Worm (Caenorhabditis elegans) whole organism, L1 larva: Measurements from ENCODE around the gene Y38E10A.28.

Experiments used
- C04F5.9 ChIP-seq: sonication (generic microtip); optimal IDR thresholded peaks from 2 replicates; lab custom pipeline; 2016; ENCODE audit warnings: missing genetic modification characterization, missing compliant biosample characterization
- aha-1 ChIP-seq: fragments of 150-350 bp; optimal IDR thresholded peaks from 2 replicates; lab custom pipeline; 2014; ENCODE audit warnings: missing biosample characterization, missing genetic modification characterization
- ceh-63 ChIP-seq: fragments of 200-800 bp; sonication (Bioruptor generic); optimal IDR thresholded peaks from 2 replicates; lab custom pipeline; 2018; ENCODE audit warnings: mild to moderate bottlenecking, missing genetic modification characterization, missing compliant biosample characterization
- ceh-90 ChIP-seq: sonication (generic microtip); optimal IDR thresholded peaks from 2 replicates; lab custom pipeline; 2016; ENCODE audit warnings: missing genetic modification characterization, missing compliant biosample characterization
- ces-1 ChIP-seq: fragments of 150-350 bp; optimal IDR thresholded peaks from 2 replicates; lab custom pipeline; 2014; ENCODE audit warnings: missing biosample characterization, missing genetic modification reagents, missing genetic modification characterization
- dpl-1 ChIP-seq, 3 experiments: fragments of 150-350 bp in 2 of 3; sonication (generic microtip) in 1 of 3; optimal IDR thresholded peaks; 2 replicates each; lab custom pipeline; 2014 to 2017; ENCODE audit warnings: missing biosample characterization in 3 of 3, missing genetic modification characterization in 3 of 3, missing genetic modification reagents in 3 of 3
- dsc-1 ChIP-seq: sonication (generic microtip); optimal IDR thresholded peaks from 2 replicates; lab custom pipeline; 2016; ENCODE audit warnings: mild to moderate bottlenecking, missing genetic modification characterization, missing compliant biosample characterization
- efl-1 ChIP-seq, 4 experiments: fragments of 150-350 bp; optimal IDR thresholded peaks in 3 of 4; peaks in 1 of 4; 1 replicate in 1 of 4; 2 replicates in 3 of 4; lab custom pipeline; 2014; ENCODE audit warnings: missing biosample characterization in 2 of 4, missing genetic modification characterization in 2 of 4, missing genetic modification reagents in 2 of 4
- egl-27 ChIP-seq, 2 experiments: fragments of 150-350 bp in 1 of 2; sonication (generic microtip); optimal IDR thresholded peaks; 3 replicates each; lab custom pipeline; 2017 to 2018; ENCODE audit warnings: missing biosample characterization in 2 of 2, missing genetic modification characterization in 2 of 2, missing genetic modification reagents in 2 of 2
- elt-3 ChIP-seq, 6 experiments: fragments of 150-350 bp in 1 of 6; sonication (generic microtip); optimal IDR thresholded peaks; 2 replicates each; lab custom pipeline; 2017 to 2018; ENCODE audit warnings: missing biosample characterization in 6 of 6, missing genetic modification characterization in 6 of 6, inconsistent platforms in 1 of 6
- ets-5 ChIP-seq: fragments of 200-800 bp; sonication (Bioruptor generic); IDR thresholded peaks from 2 replicates; pipeline ENCODE4 v1.3.6; 2022; ENCODE audit warnings: missing genetic modification characterization, missing compliant biosample characterization
- fkh-4 ChIP-seq: sonication (generic microtip); optimal IDR thresholded peaks from 2 replicates; lab custom pipeline; 2016; ENCODE audit warnings: missing compliant biosample characterization, missing genetic modification characterization, borderline replicate concordance
- fkh-8 ChIP-seq: sonication (generic microtip); optimal IDR thresholded peaks from 2 replicates; lab custom pipeline; 2016; ENCODE audit warnings: mild to moderate bottlenecking, missing genetic modification characterization, missing compliant biosample characterization
- fos-1 ChIP-seq: fragments of 150-350 bp; optimal IDR thresholded peaks from 2 replicates; lab custom pipeline; 2014; ENCODE audit warnings: missing biosample characterization, missing genetic modification characterization
- hlh-4 ChIP-seq: sonication (generic microtip); optimal IDR thresholded peaks from 2 replicates; lab custom pipeline; 2016; ENCODE audit warnings: mild to moderate bottlenecking, missing genetic modification characterization, missing compliant biosample characterization
- irx-1 ChIP-seq: sonication (generic microtip); optimal IDR thresholded peaks from 2 replicates; lab custom pipeline; 2016; ENCODE audit warnings: missing genetic modification characterization, missing compliant biosample characterization
- isw-1 ChIP-seq: fragments of 200-800 bp; sonication (Bioruptor generic); IDR thresholded peaks from 2 replicates; pipeline ENCODE4 v1.3.6; 2022; ENCODE audit warnings: missing genetic modification characterization, missing compliant biosample characterization
- lin-13 ChIP-seq: fragments of 150-350 bp; optimal IDR thresholded peaks from 2 replicates; lab custom pipeline; 2014; ENCODE audit warnings: missing biosample characterization, missing genetic modification reagents, missing genetic modification characterization
- lin-14 ChIP-seq: fragments of 200-800 bp; sonication (Bioruptor generic); optimal IDR thresholded peaks from 2 replicates; lab custom pipeline; 2018; ENCODE audit warnings: mild to moderate bottlenecking, missing genetic modification characterization, moderate library complexity, missing compliant biosample characterization
- lin-35 ChIP-seq, 2 experiments: fragments of 150-350 bp; optimal IDR thresholded peaks; 2 replicates each; lab custom pipeline; 2014; ENCODE audit warnings: missing biosample characterization in 2 of 2, missing genetic modification characterization in 2 of 2, missing genetic modification reagents in 2 of 2
- lsy-2 ChIP-seq, 2 experiments: fragments of 150-350 bp; optimal IDR thresholded peaks; 2 replicates each; lab custom pipeline; 2014; ENCODE audit warnings: missing biosample characterization in 2 of 2, missing genetic modification characterization in 2 of 2
- mab-9 ChIP-seq: fragments of 200-800 bp; sonication (Bioruptor generic); IDR thresholded peaks from 2 replicates; pipeline ENCODE4 v1.3.6; 2022; ENCODE audit warnings: missing genetic modification reagents, missing genetic modification characterization, missing compliant biosample characterization
- mdl-1 ChIP-seq, 2 experiments: fragments of 150-350 bp; optimal IDR thresholded peaks; 2 replicates each; lab custom pipeline; 2014 to 2017; ENCODE audit warnings: missing biosample characterization in 2 of 2, missing genetic modification characterization in 2 of 2, inconsistent platforms in 1 of 2
- mep-1 ChIP-seq: fragments of 150-350 bp; optimal IDR thresholded peaks from 2 replicates; lab custom pipeline; 2014; ENCODE audit warnings: missing biosample characterization, missing genetic modification characterization
- nhr-19 ChIP-seq: fragments of 200-800 bp; sonication (Bioruptor generic); conservative IDR thresholded peaks from 2 replicates; pipeline ENCODE4 v1.3.6; 2022; ENCODE audit warnings: missing genetic modification characterization, missing compliant biosample characterization
- nhr-20 ChIP-seq: sonication (generic microtip); optimal IDR thresholded peaks from 2 replicates; lab custom pipeline; 2016; ENCODE audit warnings: mild to moderate bottlenecking, missing genetic modification characterization, missing compliant biosample characterization
- nhr-28 ChIP-seq: fragments of 150-350 bp; optimal IDR thresholded peaks from 2 replicates; lab custom pipeline; 2014; ENCODE audit warnings: missing biosample characterization, missing genetic modification characterization
- nhr-47 ChIP-seq: sonication (generic microtip); optimal IDR thresholded peaks from 2 replicates; lab custom pipeline; 2016; ENCODE audit warnings: mild to moderate bottlenecking, missing genetic modification characterization, moderate library complexity, missing compliant biosample characterization
- nhr-71 ChIP-seq: sonication (generic microtip); optimal IDR thresholded peaks from 2 replicates; lab custom pipeline; 2016; ENCODE audit warnings: mild to moderate bottlenecking, missing genetic modification characterization, moderate library complexity, missing compliant biosample characterization
- nhr-84 ChIP-seq: sonication (generic microtip); optimal IDR thresholded peaks from 2 replicates; lab custom pipeline; 2017; ENCODE audit warnings: missing biosample characterization, missing genetic modification characterization
- nhr-90 ChIP-seq: sonication (generic microtip); optimal IDR thresholded peaks from 2 replicates; lab custom pipeline; 2016; ENCODE audit warnings: mild to moderate bottlenecking, missing genetic modification characterization, missing compliant biosample characterization; ENCODE audit not compliant: poor library complexity
- pqm-1 ChIP-seq: sonication (generic microtip); optimal IDR thresholded peaks from 3 replicates; lab custom pipeline; 2017; ENCODE audit warnings: missing biosample characterization, missing genetic modification characterization
- rnt-1 ChIP-seq: sonication (generic microtip); optimal IDR thresholded peaks from 2 replicates; lab custom pipeline; 2016; ENCODE audit warnings: mild to moderate bottlenecking, missing genetic modification characterization, moderate library complexity, missing compliant biosample characterization
- skn-1 ChIP-seq: fragments of 150-350 bp; optimal IDR thresholded peaks from 2 replicates; lab custom pipeline; 2014; ENCODE audit warnings: missing biosample characterization, missing genetic modification characterization
- snu-23 ChIP-seq: sonication (generic microtip); optimal IDR thresholded peaks from 2 replicates; lab custom pipeline; 2016; ENCODE audit warnings: missing genetic modification characterization, missing compliant biosample characterization
- sox-4 ChIP-seq: sonication (generic microtip); optimal IDR thresholded peaks from 2 replicates; lab custom pipeline; 2016; ENCODE audit warnings: missing genetic modification characterization, missing compliant biosample characterization
- swsn-7 ChIP-seq: sonication (generic microtip); optimal IDR thresholded peaks from 2 replicates; lab custom pipeline; 2016; ENCODE audit warnings: missing genetic modification characterization, missing compliant biosample characterization
- tlp-1 ChIP-seq: fragments of 150-350 bp; optimal IDR thresholded peaks from 2 replicates; lab custom pipeline; 2014; ENCODE audit warnings: missing biosample characterization, missing genetic modification characterization
- unc-130 ChIP-seq: fragments of 150-350 bp; optimal IDR thresholded peaks from 2 replicates; lab custom pipeline; 2017; ENCODE audit warnings: missing biosample characterization, missing genetic modification characterization, inconsistent platforms
- unc-30 ChIP-seq: sonication (generic microtip); optimal IDR thresholded peaks from 2 replicates; lab custom pipeline; 2017; ENCODE audit warnings: missing biosample characterization, missing genetic modification characterization
- unc-98 ChIP-seq: fragments of 200-800 bp; sonication (Bioruptor generic); IDR thresholded peaks from 2 replicates; pipeline ENCODE4 v1.3.6; 2022; ENCODE audit warnings: missing genetic modification characterization, missing compliant biosample characterization
- xbp-1 ChIP-seq: sonication (generic microtip); optimal IDR thresholded peaks from 2 replicates; lab custom pipeline; 2016; ENCODE audit warnings: missing genetic modification characterization, missing compliant biosample characterization
- zip-4 ChIP-seq: fragments of 200-800 bp; sonication (Bioruptor generic); optimal IDR thresholded peaks from 2 replicates; lab custom pipeline; 2018; ENCODE audit warnings: mild to moderate bottlenecking, missing genetic modification characterization, moderate library complexity, missing compliant biosample characterization
- ztf-4 ChIP-seq: fragments of 150-350 bp; optimal IDR thresholded peaks from 2 replicates; lab custom pipeline; 2014; ENCODE audit warnings: missing biosample characterization, missing genetic modification characterization

Gene Y38E10A.28

DNA sequence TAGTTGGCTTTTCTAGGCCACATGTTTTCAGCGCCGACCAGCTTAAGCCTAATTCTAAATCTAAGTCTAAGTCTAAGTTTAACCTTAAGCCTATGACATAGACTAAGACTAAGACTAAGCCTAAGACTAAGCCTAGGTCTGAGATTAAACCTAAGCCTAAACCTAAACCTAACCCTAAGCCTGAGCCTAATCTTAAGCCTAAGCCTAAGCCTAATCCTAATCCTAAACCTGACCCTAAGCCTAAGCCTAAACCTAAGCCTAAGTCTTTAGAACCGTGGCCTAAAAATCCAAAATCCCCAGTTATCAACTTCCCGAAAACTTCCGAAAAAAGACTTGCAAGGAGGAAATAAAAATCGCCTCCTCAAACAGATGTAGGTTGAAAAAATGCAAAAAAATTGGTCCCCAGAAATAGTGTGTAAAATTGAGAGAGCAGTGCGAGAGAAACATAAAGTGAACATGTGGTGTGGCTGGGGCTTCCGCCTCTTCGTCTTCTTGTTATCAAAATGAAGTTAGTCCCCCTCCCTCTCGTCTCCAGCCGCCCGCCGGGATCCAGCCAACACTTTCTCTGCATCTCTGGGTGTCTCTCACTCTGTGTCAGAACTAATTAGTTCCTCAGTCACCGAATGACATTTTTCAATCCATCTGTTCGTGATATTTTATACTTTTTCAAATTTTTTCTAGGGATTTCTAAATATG, 30.3 kb downstream of the Y38E10A.28 start:
- TF ChIP-seq nhr-71 (tag; lab: Kevin White, UChicago) (peak; percentile 76), nhr-28 (tag; lab: Kevin White, UChicago) (no peak), lin-13 (no peak), lsy-2 (tag; optimal IDR thresholded peaks at IDR 0.05; lab: Kevin White, UChicago) (peak; percentile 31 to 46), sox-4 (tag; lab: Kevin White, UChicago) (no peak), ets-5 (GFP tag; lab: Robert Waterston, UW) (no peak), dpl-1 (GFP tag; optimal IDR thresholded peaks at IDR 0.05; lab: Kevin White, UChicago) (peak in 2 of 3 experiments; percentile 13 to 29), unc-98 (GFP tag; lab: Robert Waterston, UW) (peak; percentile 48), lin-35 (GFP tag; optimal IDR thresholded peaks at IDR 0.05; lab: Kevin White, UChicago) (peak in 1 of 2 experiments; percentile 13), egl-27 (tag; optimal IDR thresholded peaks at IDR 0.05; lab: Kevin White, UChicago) (no peak), pqm-1 (tag; lab: Kevin White, UChicago) (no peak), xbp-1 (tag; lab: Kevin White, UChicago) (no peak), mab-9 (GFP tag; lab: Robert Waterston, UW) (no peak), mep-1 (peak; percentile 18), hlh-4 (tag; lab: Kevin White, UChicago) (no peak), snu-23 (GFP tag; lab: Kevin White, UChicago) (peak; percentile 45), isw-1 (GFP tag; lab: Robert Waterston, UW) (no peak), nhr-47 (tag; lab: Kevin White, UChicago) (peak; percentile 20), nhr-20 (tag; lab: Kevin White, UChicago) (peak; percentile 2), tlp-1 (tag; lab: Kevin White, UChicago) (no peak), elt-3 (tag; optimal IDR thresholded peaks at IDR 0.05; lab: Kevin White, UChicago) (peak in 1 of 6 experiments; percentile 15), aha-1 (tag; lab: Kevin White, UChicago) (no peak), nhr-84 (tag; lab: Kevin White, UChicago) (no peak), ceh-63 (GFP tag; lab: Kevin White, UChicago) (no peak), fkh-4 (tag; lab: Kevin White, UChicago) (peak; percentile 58), efl-1 (optimal IDR thresholded peaks at IDR 0.05; lab: Kevin White, UChicago) (peak; percentile 12 to 38), efl-1 (GFP tag; optimal IDR thresholded peaks at IDR 0.05 in 1 of 2; lab: Kevin White, UChicago) (peak in 1 of 2 experiments; percentile 22), C04F5.9 (tag; lab: Kevin White, UChicago) (no peak), zip-4 (GFP tag; lab: Kevin White, UChicago) (no peak), nhr-90 (tag; lab: Kevin White, UChicago) (no peak), ces-1 (no peak), irx-1 (tag; lab: Kevin White, UChicago) (peak; percentile 22), unc-30 (tag; lab: Kevin White, UChicago) (no peak), unc-130 (tag; lab: Kevin White, UChicago) (peak; percentile 59), swsn-7 (tag; lab: Kevin White, UChicago) (peak; percentile 24), dsc-1 (tag; lab: Kevin White, UChicago) (peak; percentile 95), skn-1 (tag; lab: Kevin White, UChicago) (no peak), ceh-90 (tag; lab: Kevin White, UChicago) (no peak), fos-1 (tag; lab: Kevin White, UChicago) (no peak), mdl-1 (tag; optimal IDR thresholded peaks at IDR 0.05; lab: Kevin White, UChicago) (peak in 1 of 2 experiments; percentile 1), ztf-4 (no peak), rnt-1 (peak; percentile 68), fkh-8 (tag; lab: Kevin White, UChicago) (peak; percentile 16), nhr-19 (GFP tag; lab: Robert Waterston, UW) (peak; percentile 52), lin-14 (GFP tag; lab: Kevin White, UChicago) (peak; percentile 90)
